Fruit fly (Drosophila melanogaster) whole organism, embryonic: ENCODE data around the gene awd.

Source experiments
- C15 ChIP-seq: fragments of 200-800 bp; sonication (Bioruptor generic); IDR thresholded peaks from 3 replicates; pipeline ENCODE4 v1.3.6; 2022; ENCODE audit warnings: missing biosample characterization, missing genetic modification characterization
- D ChIP-seq, 2 experiments: fragments of 200-800 bp in 1 of 2; fragments of >200 bp in 1 of 2; sonication (Bioruptor generic) in 1 of 2; optimal IDR thresholded peaks; 2 replicates in 1 of 2; 3 replicates in 1 of 2; lab custom pipeline; 2017; ENCODE audit warnings: mild to moderate bottlenecking in 1 of 2, missing biosample characterization in 1 of 2, missing genetic modification characterization in 1 of 2, missing genetic modification reagents in 1 of 2
- Dip3 ChIP-seq: fragments of 200-800 bp; sonication (Bioruptor generic); optimal IDR thresholded peaks from 3 replicates; lab custom pipeline; 2016; ENCODE audit warnings: missing biosample characterization, missing genetic modification characterization
- H2.0 ChIP-seq: fragments of 200-800 bp; sonication (Bioruptor generic); IDR thresholded peaks from 2 replicates; pipeline ENCODE4 v1.3.6; 2022; ENCODE audit warnings: missing biosample characterization, missing genetic modification characterization

DNA sequence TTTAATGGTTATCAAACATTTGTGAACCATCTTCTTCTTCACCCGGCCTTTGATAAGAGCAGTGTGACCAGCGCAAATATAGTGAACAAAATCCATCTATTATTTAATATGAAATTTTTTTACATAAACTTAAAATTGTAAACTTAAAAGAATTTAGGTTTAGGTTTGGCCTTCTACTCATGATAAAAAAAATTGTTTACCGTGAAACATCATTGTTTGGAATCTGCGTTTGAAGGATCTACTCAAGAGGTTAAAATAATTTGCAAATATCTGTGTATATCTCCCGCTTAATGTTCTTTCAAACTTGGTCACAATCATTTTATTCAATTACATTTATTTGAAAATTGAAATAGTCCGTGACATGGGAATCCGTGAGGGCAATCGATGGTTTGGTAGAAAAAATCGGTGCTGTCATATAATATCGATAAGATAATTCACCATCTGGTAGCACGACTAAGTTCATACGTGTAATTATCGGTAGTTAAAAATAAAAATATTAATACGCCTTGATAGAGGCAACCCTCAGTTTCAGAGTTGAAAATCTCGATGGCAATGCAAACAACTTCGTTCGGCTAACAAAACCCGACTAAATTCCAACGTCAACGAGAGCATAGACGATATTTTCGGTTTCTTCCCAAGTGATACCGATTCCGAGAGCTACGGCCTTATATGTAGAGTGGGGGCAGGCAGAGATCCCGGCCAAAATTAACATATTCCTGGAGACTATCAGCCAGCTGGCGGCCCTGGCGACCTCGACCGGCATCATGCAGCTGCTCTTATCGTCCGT, 26.1 kb upstream of the awd start, which contains the start of the genes betaGlu and sip3:
- TF ChIP-seq H2.0 (GFP tag; lab: Robert Waterston, UW) (no peak), Dip3 (no peak), C15 (GFP tag; lab: Robert Waterston, UW) (no peak), D (optimal IDR thresholded peaks at IDR 0.05; lab: Kevin White, UChicago) (no peak), D (GFP tag; optimal IDR thresholded peaks at IDR 0.05; lab: Kevin White, UChicago) (no peak)
